Fruit fly (Drosophila melanogaster) whole organism, embryonic: ENCODE results near the gene cyr.

Experiments
- Atf3 ChIP-seq: fragments of 200-800 bp; sonication (Bioruptor generic); optimal IDR thresholded peaks from 3 replicates; lab custom pipeline; 2016; ENCODE audit warnings: missing biosample characterization, missing genetic modification characterization
- CG11723 ChIP-seq: fragments of 200-800 bp; sonication (Bioruptor generic); optimal IDR thresholded peaks from 2 replicates; lab custom pipeline; 2017; ENCODE audit warnings: missing biosample characterization, mild to moderate bottlenecking, missing genetic modification characterization
- CG12071 ChIP-seq: fragments of 200-800 bp; sonication (Bioruptor generic); optimal IDR thresholded peaks from 3 replicates; lab custom pipeline; 2018; ENCODE audit warnings: missing biosample characterization, mild to moderate bottlenecking, missing genetic modification characterization
- CG12299 ChIP-seq: fragments of 200-800 bp; sonication (Bioruptor generic); optimal IDR thresholded peaks from 2 replicates; lab custom pipeline; 2018; ENCODE audit warnings: missing biosample characterization, mild to moderate bottlenecking, missing genetic modification characterization
- CG17568 ChIP-seq: fragments of 200-800 bp; sonication (Bioruptor generic); optimal IDR thresholded peaks from 2 replicates; lab custom pipeline; 2018; ENCODE audit warnings: missing biosample characterization, mild to moderate bottlenecking, missing genetic modification characterization, moderate library complexity
- CG18262 ChIP-seq: fragments of 200-800 bp; optimal IDR thresholded peaks from 3 replicates; lab custom pipeline; 2019; ENCODE audit warnings: missing biosample characterization, mild to moderate bottlenecking, missing genetic modification characterization, moderate library complexity
- CG30020 ChIP-seq: fragments of 200-800 bp; optimal IDR thresholded peaks from 2 replicates; lab custom pipeline; 2019; ENCODE audit warnings: missing biosample characterization, mild to moderate bottlenecking, missing genetic modification characterization, moderate library complexity
- CG6813 ChIP-seq: fragments of 200-800 bp; sonication (Bioruptor generic); optimal IDR thresholded peaks from 2 replicates; lab custom pipeline; 2017; ENCODE audit warnings: missing biosample characterization, missing genetic modification characterization, mild to moderate bottlenecking, moderate library complexity, missing genetic modification reagents
- CG9817 ChIP-seq: fragments of 200-800 bp; sonication (Bioruptor generic); optimal IDR thresholded peaks from 2 replicates; lab custom pipeline; 2018; ENCODE audit warnings: missing biosample characterization, mild to moderate bottlenecking, missing genetic modification characterization, moderate library complexity
- CoRest ChIP-seq: fragments of 200-800 bp; sonication (Bioruptor generic); optimal IDR thresholded peaks from 3 replicates; lab custom pipeline; 2018; ENCODE audit warnings: missing biosample characterization, mild to moderate bottlenecking, missing genetic modification characterization, moderate library complexity
- Deaf1 ChIP-seq: fragments of 200-800 bp; optimal IDR thresholded peaks from 3 replicates; lab custom pipeline; 2019; ENCODE audit warnings: missing biosample characterization, mild to moderate bottlenecking, missing genetic modification characterization, moderate library complexity
- Dfd ChIP-seq, 2 experiments: fragments of >200 bp; optimal IDR thresholded peaks; 2 replicates each; lab custom pipeline; 2017; ENCODE audit warnings: missing biosample characterization in 2 of 2, missing genetic modification characterization in 2 of 2
- Ets65A ChIP-seq: fragments of 200-800 bp; sonication (Bioruptor generic); peaks from one replicate; lab custom pipeline; 2016; ENCODE audit warnings: missing biosample characterization, missing genetic modification characterization
- H15 ChIP-seq: fragments of 200-800 bp; sonication (Bioruptor generic); IDR thresholded peaks from 3 replicates; pipeline ENCODE4 v1.3.6; 2022; ENCODE audit warnings: missing biosample characterization, missing genetic modification characterization
- HLH3B ChIP-seq: fragments of 200-800 bp; sonication (Bioruptor generic); IDR thresholded peaks from 2 replicates; pipeline ENCODE4 v1.3.6; 2022; ENCODE audit warnings: missing biosample characterization, missing genetic modification characterization
- HLHmδ ChIP-seq: fragments of 200-800 bp; sonication (Bioruptor generic); optimal IDR thresholded peaks from 2 replicates; lab custom pipeline; 2018; ENCODE audit warnings: missing biosample characterization, mild to moderate bottlenecking, missing genetic modification characterization, moderate library complexity
- Hand ChIP-seq: fragments of 200-800 bp; sonication (Bioruptor generic); optimal IDR thresholded peaks from 2 replicates; lab custom pipeline; 2017; ENCODE audit warnings: mild to moderate bottlenecking, missing biosample characterization, missing genetic modification reagents, missing genetic modification characterization
- Jarid2 ChIP-seq: fragments of 200-800 bp; sonication (Bioruptor generic); optimal IDR thresholded peaks from 3 replicates; lab custom pipeline; 2017; ENCODE audit warnings: mild to moderate bottlenecking, missing biosample characterization, missing genetic modification reagents, missing genetic modification characterization
- MBD-R2 ChIP-seq: fragments of 200-800 bp; sonication (Bioruptor generic); IDR thresholded peaks from 2 replicates; pipeline ENCODE4 v1.3.6; 2022; ENCODE audit warnings: missing biosample characterization, missing genetic modification characterization
- Mad ChIP-seq: fragments of 200-800 bp; sonication (Bioruptor generic); optimal IDR thresholded peaks from 2 replicates; lab custom pipeline; 2016; ENCODE audit warnings: missing biosample characterization, missing genetic modification characterization
- Max ChIP-seq: fragments of 200-800 bp; sonication (Bioruptor generic); optimal IDR thresholded peaks from 2 replicates; lab custom pipeline; 2016; ENCODE audit warnings: missing biosample characterization, mild to moderate bottlenecking, missing genetic modification characterization
- Meics ChIP-seq: fragments of 200-800 bp; sonication (Bioruptor generic); optimal IDR thresholded peaks from 2 replicates; lab custom pipeline; 2017; ENCODE audit warnings: missing biosample characterization, mild to moderate bottlenecking, missing genetic modification characterization
- Pdp1 ChIP-seq, 2 experiments: fragments of 200-800 bp; sonication (Bioruptor generic); optimal IDR thresholded peaks; 3 replicates each; lab custom pipeline; 2016; ENCODE audit warnings: missing biosample characterization in 2 of 2, missing genetic modification characterization in 2 of 2, mild to moderate bottlenecking in 1 of 2, moderate library complexity in 1 of 2
- Poxn ChIP-seq: fragments of 200-800 bp; sonication (Bioruptor generic); IDR thresholded peaks from 2 replicates; pipeline ENCODE4 v1.3.6; 2022; ENCODE audit warnings: missing biosample characterization, missing genetic modification characterization
- Vsx1 ChIP-seq: fragments of 200-800 bp; sonication (Bioruptor generic); optimal IDR thresholded peaks from 2 replicates; lab custom pipeline; 2017; ENCODE audit warnings: missing biosample characterization, mild to moderate bottlenecking, missing genetic modification characterization, missing genetic modification reagents
- amos ChIP-seq: fragments of 200-800 bp; sonication (Bioruptor generic); IDR thresholded peaks from 2 replicates; pipeline ENCODE4 v1.3.6; 2022; ENCODE audit warnings: missing biosample characterization, missing genetic modification characterization; ENCODE audit not compliant: partially characterized antibody
- bcd ChIP-seq: fragments of 200-800 bp; sonication (Bioruptor generic); optimal IDR thresholded peaks from 2 replicates; lab custom pipeline; 2017; ENCODE audit warnings: missing biosample characterization, mild to moderate bottlenecking, missing genetic modification characterization
- bsh ChIP-seq, 2 experiments: fragments of 200-800 bp; sonication (Bioruptor generic); optimal IDR thresholded peaks; 2 replicates each; lab custom pipeline; 2017 to 2018; ENCODE audit warnings: mild to moderate bottlenecking in 2 of 2, missing biosample characterization in 2 of 2, missing genetic modification characterization in 2 of 2, moderate library complexity in 1 of 2
- cg ChIP-seq: fragments of 200-800 bp; sonication (Bioruptor generic); optimal IDR thresholded peaks from 3 replicates; lab custom pipeline; 2019; ENCODE audit warnings: missing biosample characterization, mild to moderate bottlenecking, missing genetic modification characterization, moderate library complexity
- chif ChIP-seq, 2 experiments: fragments of 200-800 bp; sonication (Bioruptor generic); optimal IDR thresholded peaks; 3 replicates each; lab custom pipeline; 2016; ENCODE audit warnings: missing biosample characterization in 2 of 2, missing genetic modification characterization in 2 of 2
- dimm ChIP-seq: fragments of 200-800 bp; sonication (Bioruptor generic); IDR thresholded peaks from 2 replicates; pipeline ENCODE4 v1.3.6; 2022; ENCODE audit warnings: missing biosample characterization, missing genetic modification characterization
- emc ChIP-seq: fragments of 200-800 bp; sonication (Bioruptor generic); optimal IDR thresholded peaks from 2 replicates; lab custom pipeline; 2016; ENCODE audit warnings: missing biosample characterization, missing genetic modification characterization
- gem ChIP-seq: fragments of 200-800 bp; sonication (Bioruptor generic); optimal IDR thresholded peaks from 2 replicates; lab custom pipeline; 2019; ENCODE audit warnings: missing biosample characterization, mild to moderate bottlenecking, missing genetic modification characterization, moderate library complexity
- her ChIP-seq: fragments of 200-800 bp; sonication (Bioruptor generic); optimal IDR thresholded peaks from 2 replicates; lab custom pipeline; 2016; ENCODE audit warnings: missing biosample characterization, missing genetic modification characterization
- hkb ChIP-seq, 2 experiments: fragments of 200-800 bp in 1 of 2; fragments of >200 bp in 1 of 2; sonication (Bioruptor generic) in 1 of 2; IDR thresholded peaks in 1 of 2; optimal IDR thresholded peaks in 1 of 2; 2 replicates each; pipeline versions ENCODE4 v1.3.6 to Lab custom; 2017 to 2022; ENCODE audit warnings: missing biosample characterization in 1 of 2, missing genetic modification characterization in 1 of 2
- inv ChIP-seq: fragments of 200-800 bp; sonication (Bioruptor generic); IDR thresholded peaks from 2 replicates; pipeline ENCODE4 v1.3.6; 2022; ENCODE audit warnings: missing biosample characterization, missing genetic modification characterization; ENCODE audit not compliant: partially characterized antibody
- knrl ChIP-seq: fragments of 200-800 bp; sonication (Bioruptor generic); IDR thresholded peaks from 3 replicates; pipeline ENCODE4 v1.3.6; 2022; ENCODE audit warnings: missing biosample characterization, missing genetic modification characterization; ENCODE audit not compliant: partially characterized antibody
- lab ChIP-seq: fragments of 200-800 bp; sonication (Bioruptor generic); optimal IDR thresholded peaks from 3 replicates; lab custom pipeline; 2017; ENCODE audit warnings: missing biosample characterization, missing genetic modification characterization, mild to moderate bottlenecking, moderate library complexity, missing genetic modification reagents
- luna ChIP-seq: fragments of 200-800 bp; sonication (Bioruptor generic); optimal IDR thresholded peaks from 2 replicates; lab custom pipeline; 2016; ENCODE audit warnings: missing biosample characterization, missing genetic modification characterization
- oc ChIP-seq: fragments of 200-800 bp; sonication (Bioruptor generic); optimal IDR thresholded peaks from 2 replicates; lab custom pipeline; 2018; ENCODE audit warnings: missing biosample characterization, mild to moderate bottlenecking, missing genetic modification characterization, moderate library complexity
- pros ChIP-seq: fragments of 200-800 bp; sonication (Bioruptor generic); optimal IDR thresholded peaks from 3 replicates; lab custom pipeline; 2019; ENCODE audit warnings: missing biosample characterization, mild to moderate bottlenecking, missing genetic modification characterization, moderate library complexity
- pum ChIP-seq: fragments of 200-800 bp; sonication (Bioruptor generic); optimal IDR thresholded peaks from 2 replicates; lab custom pipeline; 2016; ENCODE audit warnings: missing biosample characterization, missing genetic modification characterization
- salm ChIP-seq: fragments of 200-800 bp; sonication (Bioruptor generic); optimal IDR thresholded peaks from 2 replicates; lab custom pipeline; 2018; ENCODE audit warnings: missing biosample characterization, mild to moderate bottlenecking, missing genetic modification characterization
- sd ChIP-seq: fragments of 200-800 bp; sonication (Bioruptor generic); optimal IDR thresholded peaks from 3 replicates; lab custom pipeline; 2018; ENCODE audit warnings: missing biosample characterization, mild to moderate bottlenecking, missing genetic modification characterization, moderate library complexity
- sna ChIP-seq: fragments of 200-800 bp; sonication (Bioruptor generic); IDR thresholded peaks from 2 replicates; pipeline ENCODE4 v1.3.6; 2022; ENCODE audit warnings: missing biosample characterization, missing genetic modification characterization; ENCODE audit not compliant: partially characterized antibody
- sob ChIP-seq: fragments of 200-800 bp; sonication (Bioruptor generic); IDR thresholded peaks from 2 replicates; pipeline ENCODE4 v1.3.6; 2022; ENCODE audit warnings: missing biosample characterization, missing genetic modification characterization
- sug ChIP-seq: fragments of 200-800 bp; optimal IDR thresholded peaks from 2 replicates; lab custom pipeline; 2019; ENCODE audit warnings: missing biosample characterization, mild to moderate bottlenecking, missing genetic modification characterization, moderate library complexity
- tll ChIP-seq, 2 experiments: fragments of 200-800 bp in 1 of 2; fragments of >200 bp in 1 of 2; sonication (Bioruptor generic) in 1 of 2; optimal IDR thresholded peaks; 2 replicates each; lab custom pipeline; 2017 to 2019; ENCODE audit warnings: missing biosample characterization in 2 of 2, missing genetic modification characterization in 2 of 2, mild to moderate bottlenecking in 1 of 2, moderate library complexity in 1 of 2

Gene cyr

DNA sequence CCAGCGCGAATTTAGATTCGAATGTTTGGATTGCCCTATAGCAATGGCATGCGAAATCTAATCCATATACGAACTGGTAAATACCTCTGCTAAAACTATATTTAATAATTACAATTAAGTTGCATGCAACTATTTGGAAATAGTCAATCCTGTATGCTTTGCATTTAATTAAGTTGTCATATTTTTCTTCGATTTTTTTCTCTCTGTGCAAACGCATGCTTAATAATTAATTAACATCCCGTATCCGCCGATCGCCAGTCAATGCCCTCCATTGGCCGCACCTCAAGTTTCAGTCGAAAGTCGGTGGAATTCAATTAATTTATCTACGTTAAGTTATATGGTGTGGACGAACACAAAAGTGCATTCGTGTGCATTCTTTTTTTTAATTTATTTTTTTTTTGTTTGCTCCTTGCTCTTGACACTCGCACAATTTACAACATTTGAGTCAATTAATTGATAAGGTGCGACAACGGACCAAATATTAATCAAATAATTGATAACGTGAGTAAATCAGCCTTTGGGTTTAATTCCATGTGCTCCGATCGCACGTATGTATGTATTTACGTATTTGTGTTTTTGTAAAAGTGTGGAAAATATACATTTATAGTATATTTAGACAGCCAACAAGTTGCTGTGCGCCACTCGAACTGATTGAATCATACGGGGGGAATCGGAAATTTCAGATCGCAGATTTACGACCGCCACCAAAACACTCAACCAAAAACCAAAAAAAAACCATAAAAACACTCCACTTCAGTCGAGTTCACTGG, 29.0 kb downstream of the cyr start (continued):
- no peak for TF ChIP-seq hkb (optimal IDR thresholded peaks at IDR 0.05; lab: Kevin White, UChicago)
- no peak for TF ChIP-seq hkb (GFP tag; IDR thresholded peaks at IDR 0.05; lab: Robert Waterston, UW)
- peak; percentile 54 for TF ChIP-seq salm (tag; lab: Kevin White, UChicago)
- TF ChIP-seq sug (tag; lab: Kevin White, UChicago) = peak; percentile 79
- no peak for TF ChIP-seq Dfd (GFP tag; optimal IDR thresholded peaks at IDR 0.05; lab: Kevin White, UChicago)
- no peak for TF ChIP-seq inv (GFP tag; lab: Robert Waterston, UW)
- peak; percentile 32 for TF ChIP-seq sd (tag; lab: Kevin White, UChicago)
- TF ChIP-seq Mad (GFP tag; lab: Kevin White, UChicago) = no peak
- peak; percentile 14 for TF ChIP-seq Deaf1 (tag; lab: Kevin White, UChicago)
- no peak for TF ChIP-seq oc (tag; lab: Kevin White, UChicago)
- TF ChIP-seq sob (GFP tag; lab: Robert Waterston, UW) = no peak
- TF ChIP-seq knrl (GFP tag; lab: Robert Waterston, UW) = no peak
- TF ChIP-seq Ets65A (GFP tag; lab: Kevin White, UChicago) = no peak
- TF ChIP-seq dimm (GFP tag; lab: Robert Waterston, UW) = no peak
- no peak for TF ChIP-seq bcd (GFP tag; lab: Kevin White, UChicago)
- TF ChIP-seq CG11723 (GFP tag; lab: Kevin White, UChicago) = no peak
- no peak for TF ChIP-seq Meics
- no peak for TF ChIP-seq CG30020
- no peak for TF ChIP-seq emc
- peak in 1 of 2 experiments; percentile 9 for TF ChIP-seq bsh (GFP tag; optimal IDR thresholded peaks at IDR 0.05; lab: Kevin White, UChicago)
- TF ChIP-seq Jarid2 (GFP tag; lab: Kevin White, UChicago) = no peak
- no peak for TF ChIP-seq CG12071 (GFP tag; lab: Kevin White, UChicago)
- no peak for TF ChIP-seq Hand (GFP tag; lab: Kevin White, UChicago)
- TF ChIP-seq Poxn (GFP tag; lab: Robert Waterston, UW) = no peak
- TF ChIP-seq CG9817 (tag; lab: Kevin White, UChicago) = no peak
- TF ChIP-seq HLH3B (GFP tag; lab: Robert Waterston, UW) = no peak
- no peak for TF ChIP-seq luna (GFP tag; lab: Kevin White, UChicago)
- TF ChIP-seq Vsx1 (GFP tag; lab: Kevin White, UChicago) = peak; percentile 14
- TF ChIP-seq CG12299 (tag; lab: Kevin White, UChicago) = no peak
- TF ChIP-seq lab (GFP tag; lab: Kevin White, UChicago) = peak; percentile 34
- TF ChIP-seq her (GFP tag; lab: Kevin White, UChicago) = no peak
- TF ChIP-seq Atf3 = no peak
- peak in 1 of 2 experiments; percentile 50 for TF ChIP-seq Pdp1 (GFP tag; optimal IDR thresholded peaks at IDR 0.05; lab: Kevin White, UChicago)
- no peak for TF ChIP-seq gem (tag; lab: Kevin White, UChicago)
- no peak for TF ChIP-seq CG18262
- no peak for TF ChIP-seq CoRest (tag; lab: Kevin White, UChicago)
- no peak for TF ChIP-seq tll (GFP tag; optimal IDR thresholded peaks at IDR 0.05; lab: Kevin White, UChicago)
- TF ChIP-seq CG6813 (GFP tag; lab: Kevin White, UChicago) = peak; percentile 37
- TF ChIP-seq HLHmδ (GFP tag; lab: Kevin White, UChicago) = no peak
- no peak for TF ChIP-seq H15 (GFP tag; lab: Robert Waterston, UW)
- no peak for TF ChIP-seq pros
- no peak for TF ChIP-seq chif (GFP tag; optimal IDR thresholded peaks at IDR 0.05; lab: Kevin White, UChicago)
- TF ChIP-seq CG17568 (GFP tag; lab: Kevin White, UChicago) = no peak
- no peak for TF ChIP-seq sna
- no peak for TF ChIP-seq pum
- no peak for TF ChIP-seq Max (GFP tag; lab: Kevin White, UChicago)
- no peak for TF ChIP-seq amos (GFP tag; lab: Robert Waterston, UW)
- TF ChIP-seq MBD-R2 (GFP tag; lab: Robert Waterston, UW) = no peak
- peak; percentile 35 for TF ChIP-seq cg (GFP tag; lab: Kevin White, UChicago)
